Worm (Caenorhabditis elegans) whole organism, early embryonic: ENCODE data around the gene pqn-16.

Experiments
- B0310.2 ChIP-seq: sonication (generic microtip); optimal IDR thresholded peaks from 2 replicates; lab custom pipeline; 2016; ENCODE audit warnings: mild to moderate bottlenecking, missing genetic modification characterization, missing compliant biosample characterization
- F13C5.2 ChIP-seq: sonication (generic microtip); optimal IDR thresholded peaks from 2 replicates; lab custom pipeline; 2017; ENCODE audit warnings: mild to moderate bottlenecking, missing genetic modification characterization, inconsistent platforms, missing compliant biosample characterization
- aly-1 ChIP-seq: sonication (generic microtip); optimal IDR thresholded peaks from 2 replicates; lab custom pipeline; 2016; ENCODE audit warnings: missing genetic modification characterization, missing compliant biosample characterization
- ama-1 ChIP-seq: fragments of 150-350 bp; optimal IDR thresholded peaks from 2 replicates; lab custom pipeline; 2014
- ceh-13 ChIP-seq: fragments of 200-800 bp; sonication (Bioruptor generic); optimal IDR thresholded peaks from 2 replicates; lab custom pipeline; 2018; ENCODE audit warnings: mild to moderate bottlenecking, missing genetic modification characterization, missing compliant biosample characterization
- ceh-36 ChIP-seq: sonication (generic microtip); optimal IDR thresholded peaks from 2 replicates; lab custom pipeline; 2016; ENCODE audit warnings: missing genetic modification characterization, inconsistent platforms, missing compliant biosample characterization
- ets-7 ChIP-seq: sonication (generic microtip); optimal IDR thresholded peaks from 2 replicates; lab custom pipeline; 2016; ENCODE audit warnings: missing genotype, missing genetic modification characterization, missing compliant biosample characterization
- flt-1 ChIP-seq: fragments of 200-800 bp; sonication (Bioruptor generic); IDR thresholded peaks from 2 replicates; pipeline ENCODE4 v1.3.6; 2022; ENCODE audit warnings: missing genetic modification characterization, missing compliant biosample characterization
- hmbx-1 ChIP-seq: sonication (generic microtip); optimal IDR thresholded peaks from 2 replicates; lab custom pipeline; 2016; ENCODE audit warnings: mild to moderate bottlenecking, missing genetic modification characterization, missing compliant biosample characterization
- hmg-4 ChIP-seq: fragments of 200-800 bp; sonication (Bioruptor generic); optimal IDR thresholded peaks from 2 replicates; lab custom pipeline; 2018; ENCODE audit warnings: mild to moderate bottlenecking, missing genetic modification characterization, missing compliant biosample characterization
- hnd-1 ChIP-seq: sonication (generic microtip); optimal IDR thresholded peaks from 2 replicates; lab custom pipeline; 2016; ENCODE audit warnings: missing genetic modification characterization, missing compliant biosample characterization
- pes-1 ChIP-seq: fragments of 200-800 bp; sonication (Bioruptor generic); IDR thresholded peaks from 2 replicates; pipeline ENCODE4 v1.3.6; 2022; ENCODE audit warnings: missing genetic modification reagents, missing genetic modification characterization, missing compliant biosample characterization
- scrt-1 ChIP-seq: fragments of 200-800 bp; sonication (Bioruptor generic); IDR thresholded peaks from 2 replicates; pipeline ENCODE4 v1.3.6; 2022; ENCODE audit warnings: missing genetic modification characterization, missing compliant biosample characterization
- sea-1 ChIP-seq: fragments of 200-800 bp; sonication (Bioruptor generic); conservative IDR thresholded peaks from 2 replicates; pipeline ENCODE4 v1.3.6; 2022; ENCODE audit warnings: missing genetic modification characterization, missing compliant biosample characterization
- tbx-11 ChIP-seq: fragments of 200-800 bp; sonication (Bioruptor generic); IDR thresholded peaks from 2 replicates; pipeline ENCODE4 v1.3.6; 2022; ENCODE audit warnings: missing genetic modification characterization, missing compliant biosample characterization
- tbx-37 ChIP-seq: fragments of 200-800 bp; sonication (Bioruptor generic); conservative IDR thresholded peaks from 2 replicates; pipeline ENCODE4 v1.3.6; 2022; ENCODE audit warnings: missing genetic modification reagents, missing genetic modification characterization, missing compliant biosample characterization
- tra-4 ChIP-seq: sonication (generic microtip); optimal IDR thresholded peaks from 2 replicates; lab custom pipeline; 2017; ENCODE audit warnings: missing genetic modification characterization, missing compliant biosample characterization

Gene pqn-16

ce11 chrV:9198887-9199286 lies 25.0 kb downstream of the pqn-16 start, which contains the start of gene str-177:
TSS of gene str-177 (minus strand) at chrV:9198987.
- TF ChIP-seq scrt-1: no peak
- no peak for TF ChIP-seq ceh-36 (tag; lab: Kevin White, UChicago)
- TF ChIP-seq aly-1 (tag; lab: Kevin White, UChicago): no peak
- TF ChIP-seq F13C5.2 (tag; lab: Kevin White, UChicago): no peak
- no peak for TF ChIP-seq ceh-13 (GFP tag; lab: Kevin White, UChicago)
- TF ChIP-seq ama-1 (lab: Kevin White, UChicago): no peak
- TF ChIP-seq tbx-37 (GFP tag; lab: Robert Waterston, UW): no peak
- no peak for TF ChIP-seq sea-1
- no peak for TF ChIP-seq hnd-1 (tag; lab: Kevin White, UChicago)
- TF ChIP-seq flt-1: no peak
- no peak for TF ChIP-seq hmbx-1 (tag; lab: Kevin White, UChicago)
- TF ChIP-seq tra-4 (tag; lab: Kevin White, UChicago): no peak
- no peak for TF ChIP-seq pes-1 (GFP tag; lab: Robert Waterston, UW)
- no peak for TF ChIP-seq ets-7
- TF ChIP-seq tbx-11: no peak
- TF ChIP-seq B0310.2 (tag; lab: Kevin White, UChicago): no peak
- TF ChIP-seq hmg-4: no peak

ce11 chrV:9202710-9203109 lies 28.8 kb downstream of the pqn-16 start, which contains the start of gene asp-2:
TSS of gene asp-2 (plus strand) at chrV:9203077.
- TF ChIP-seq pes-1 (GFP tag; lab: Robert Waterston, UW) (no peak), hmbx-1 (tag; lab: Kevin White, UChicago) (no peak), F13C5.2 (tag; lab: Kevin White, UChicago) (no peak), ama-1 (lab: Kevin White, UChicago) (no peak)

- TF ChIP-seq sea-1 (no peak), hmg-4 (no peak), hnd-1 (tag; lab: Kevin White, UChicago) (no peak), ama-1 (lab: Kevin White, UChicago) (no peak), pes-1 (GFP tag; lab: Robert Waterston, UW) (no peak), B0310.2 (tag; lab: Kevin White, UChicago) (no peak), ceh-13 (GFP tag; lab: Kevin White, UChicago) (no peak), tra-4 (tag; lab: Kevin White, UChicago) (no peak), scrt-1 (no peak), ets-7 (no peak), hmbx-1 (tag; lab: Kevin White, UChicago) (no peak), tbx-37 (GFP tag; lab: Robert Waterston, UW) (no peak)
These were observed 33.5 kb downstream of the pqn-16 start, which contains the start of gene inx-10 for ce11 chrV:9207377-9207776. TSS of gene inx-10 (minus strand) at chrV:9207477.

DNA sequence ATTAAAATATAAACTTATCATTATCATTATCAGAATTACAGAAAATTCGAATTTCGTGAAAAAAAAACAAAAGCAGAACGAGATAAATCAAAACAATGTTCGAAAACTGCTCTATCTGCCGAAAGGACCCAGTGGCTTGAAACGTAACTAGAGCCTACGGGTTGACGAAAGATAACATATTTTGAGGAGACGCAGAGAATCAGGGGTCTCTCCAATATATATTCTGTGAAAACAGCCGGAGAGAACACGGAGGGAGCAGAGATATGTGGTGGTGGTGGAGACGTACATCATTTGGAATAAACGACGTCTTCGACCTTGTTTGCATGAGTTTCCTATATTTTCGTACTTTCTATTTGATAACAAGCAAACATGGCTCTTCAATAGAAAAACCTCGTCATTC lies 35.0 kb downstream of the pqn-16 start:
- TF ChIP-seq tbx-11: no peak

- no peak for TF ChIP-seq sea-1
- TF ChIP-seq tra-4 (tag; lab: Kevin White, UChicago): no peak
- TF ChIP-seq hnd-1 (tag; lab: Kevin White, UChicago): no peak
- no peak for TF ChIP-seq flt-1
- TF ChIP-seq ama-1 (lab: Kevin White, UChicago): no peak
- TF ChIP-seq pes-1 (GFP tag; lab: Robert Waterston, UW): no peak
- no peak for TF ChIP-seq B0310.2 (tag; lab: Kevin White, UChicago)
- TF ChIP-seq aly-1 (tag; lab: Kevin White, UChicago): no peak
- no peak for TF ChIP-seq tbx-37 (GFP tag; lab: Robert Waterston, UW)
- TF ChIP-seq F13C5.2 (tag; lab: Kevin White, UChicago): no peak
- no peak for TF ChIP-seq ceh-36 (tag; lab: Kevin White, UChicago)
- TF ChIP-seq ets-7: no peak
- no peak for TF ChIP-seq hmbx-1 (tag; lab: Kevin White, UChicago)
- no peak for TF ChIP-seq hmg-4
- TF ChIP-seq tbx-11: no peak
- TF ChIP-seq ceh-13 (GFP tag; lab: Kevin White, UChicago): no peak
- TF ChIP-seq scrt-1: no peak
These were observed 38.6 kb downstream of the pqn-16 start for ce11 chrV:9212499-9212898.

ce11 chrV:9213554-9213953 lies 39.7 kb downstream of the pqn-16 start, which contains the start of gene mdt-27:
TSS of gene mdt-27 (minus strand) at chrV:9213654.
- TF ChIP-seq sea-1: no peak
- TF ChIP-seq B0310.2 (tag; lab: Kevin White, UChicago): no peak
- no peak for TF ChIP-seq hnd-1 (tag; lab: Kevin White, UChicago)
- TF ChIP-seq ceh-36 (tag; lab: Kevin White, UChicago): no peak
- no peak for TF ChIP-seq aly-1 (tag; lab: Kevin White, UChicago)
- no peak for TF ChIP-seq scrt-1
- no peak for TF ChIP-seq flt-1
- no peak for TF ChIP-seq tbx-37 (GFP tag; lab: Robert Waterston, UW)
- no peak for TF ChIP-seq hmg-4
- no peak for TF ChIP-seq tra-4 (tag; lab: Kevin White, UChicago)
- no peak for TF ChIP-seq F13C5.2 (tag; lab: Kevin White, UChicago)
- TF ChIP-seq ceh-13 (GFP tag; lab: Kevin White, UChicago): no peak
- TF ChIP-seq pes-1 (GFP tag; lab: Robert Waterston, UW): no peak

DNA sequence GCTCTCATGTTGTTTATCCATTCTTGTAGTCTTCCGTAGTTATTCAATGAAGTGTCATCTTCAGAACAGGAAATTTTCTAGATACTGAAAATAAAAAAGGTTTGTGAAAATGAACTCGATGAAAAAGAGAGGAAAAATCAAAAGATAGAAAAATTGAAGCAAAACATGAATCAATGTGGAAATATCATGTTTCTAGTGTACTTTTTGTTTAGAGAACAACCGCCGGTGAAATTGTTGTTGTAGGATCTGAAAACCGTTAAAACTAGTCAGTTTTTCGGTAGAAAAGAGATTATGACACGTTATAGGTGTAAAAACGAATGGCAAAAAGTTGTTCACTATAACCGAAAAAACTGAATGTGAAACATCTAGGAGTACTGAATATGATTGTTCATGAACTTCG lies 43.3 kb downstream of the pqn-16 start, which contains the start of gene pacs-1:
Gene pacs-1 (minus strand): TSS at position 101 of the 400 bp plus-strand sequence.
- TF ChIP-seq tbx-11 (no peak), B0310.2 (tag; lab: Kevin White, UChicago) (no peak), scrt-1 (no peak), tra-4 (tag; lab: Kevin White, UChicago) (no peak), pes-1 (GFP tag; lab: Robert Waterston, UW) (no peak), ama-1 (lab: Kevin White, UChicago) (no peak)

DNA sequence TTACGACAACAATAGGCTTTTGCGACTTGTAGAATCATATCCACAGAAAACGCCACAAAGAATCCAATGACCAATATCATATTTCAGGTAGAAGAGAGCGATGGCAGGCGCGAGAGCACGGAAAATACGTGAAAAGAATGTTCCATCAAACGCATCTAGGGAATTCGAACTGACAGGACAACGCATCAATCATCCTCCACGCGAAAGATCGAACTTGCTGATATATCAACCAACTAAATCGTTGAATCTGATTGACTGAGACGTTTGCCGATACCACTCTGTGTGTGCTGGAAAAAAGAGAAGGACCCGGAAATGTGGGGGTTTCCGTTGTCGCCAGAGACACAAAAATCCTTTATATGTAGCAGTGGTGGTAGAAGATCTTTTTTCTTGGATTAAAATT lies 44.3 kb downstream of the pqn-16 start:
- TF ChIP-seq F13C5.2 (tag; lab: Kevin White, UChicago): no peak
- TF ChIP-seq aly-1 (tag; lab: Kevin White, UChicago): no peak
- no peak for TF ChIP-seq tbx-37 (GFP tag; lab: Robert Waterston, UW)
- no peak for TF ChIP-seq ceh-13 (GFP tag; lab: Kevin White, UChicago)
- no peak for TF ChIP-seq scrt-1
- TF ChIP-seq sea-1: no peak
- TF ChIP-seq tra-4 (tag; lab: Kevin White, UChicago): no peak
- no peak for TF ChIP-seq pes-1 (GFP tag; lab: Robert Waterston, UW)
- TF ChIP-seq ceh-36 (tag; lab: Kevin White, UChicago): no peak
- TF ChIP-seq hnd-1 (tag; lab: Kevin White, UChicago): no peak
- no peak for TF ChIP-seq ama-1 (lab: Kevin White, UChicago)
- no peak for TF ChIP-seq hmg-4
- no peak for TF ChIP-seq B0310.2 (tag; lab: Kevin White, UChicago)
- no peak for TF ChIP-seq hmbx-1 (tag; lab: Kevin White, UChicago)
- no peak for TF ChIP-seq tbx-11
- no peak for TF ChIP-seq ets-7
- TF ChIP-seq flt-1: no peak
